ENCODE assay signal across 2 worm cellular contexts in genomic region chrIII:5371226-5371926, ce11.
A peak's percentile ranks its signal among the peaks of the same experiment; 100 is the strongest.
TF ChIP-seq lines count a peak whose summit lies in the region.

szy-2 (minus strand) TSS chrIII:5371276.

TF ChIP-seq in whole organism, L2 larva, 48 proteins besides CTCF, POLR2A, EP300 and RAD21:
- TF ChIP-seq sem-4 (tag; optimal IDR thresholded peaks at IDR 0.05; lab: Kevin White, UChicago) (no peak), egl-27 (tag; optimal IDR thresholded peaks at IDR 0.05; lab: Kevin White, UChicago) (no peak), nhr-12 (tag; optimal IDR thresholded peaks at IDR 0.05; lab: Kevin White, UChicago) (no peak), snpc-4 (tag; optimal IDR thresholded peaks at IDR 0.05; lab: Kevin White, UChicago) (no peak), C34F6.9 (tag; optimal IDR thresholded peaks at IDR 0.05; lab: Kevin White, UChicago) (no peak), sma-3 (GFP tag; optimal IDR thresholded peaks at IDR 0.05; lab: Kevin White, UChicago) (no peak), lsy-2 (tag; optimal IDR thresholded peaks at IDR 0.05; lab: Kevin White, UChicago) (no peak), peb-1 (tag; optimal IDR thresholded peaks at IDR 0.05; lab: Kevin White, UChicago) (no peak), dmd-4 (tag; optimal IDR thresholded peaks at IDR 0.05; lab: Kevin White, UChicago) (no peak), mdl-1 (tag; optimal IDR thresholded peaks at IDR 0.05; lab: Kevin White, UChicago) (no peak), aly-2 (tag; optimal IDR thresholded peaks at IDR 0.05; lab: Kevin White, UChicago) (no peak), mab-5 (tag; optimal IDR thresholded peaks at IDR 0.05; lab: Kevin White, UChicago) (peak; percentile 22), ama-1 (optimal IDR thresholded peaks at IDR 0.05; lab: Kevin White, UChicago) (no peak), nhr-11 (tag; optimal IDR thresholded peaks at IDR 0.05; lab: Kevin White, UChicago) (no peak), unc-55 (GFP tag; optimal IDR thresholded peaks at IDR 0.05; lab: Kevin White, UChicago) (peak; percentile 92)

TF ChIP-seq in whole organism, L3 larva, 47 proteins besides CTCF, POLR2A, EP300 and RAD21:
- TF ChIP-seq lin-39 (tag; optimal IDR thresholded peaks at IDR 0.05; lab: Kevin White, UChicago): peak; percentile 64
- no peak for TF ChIP-seq ceh-16 (tag; optimal IDR thresholded peaks at IDR 0.05; lab: Kevin White, UChicago)

Comparison
In these comparisons a context has a peak if more than half of its experiments do, and no peak if none do; other contexts are left out.
1. Of the 25 proteins assayed by ChIP-seq in both whole organism, L2 larva and whole organism, L3 larva: peak only in whole organism, L2 larva: none; only in whole organism, L3 larva: lin-39; in both: none; in neither: 24.